Worm (Caenorhabditis elegans) whole organism, L4 larva: ENCODE results near the gene F17A2.16.

Source experiments
- R02D3.7 ChIP-seq: fragments of 150-350 bp; sonication (generic microtip); optimal IDR thresholded peaks from 3 replicates; lab custom pipeline; 2014; ENCODE audit warnings: missing biosample characterization, missing genetic modification characterization
- Y75B8A.6 ChIP-seq: fragments of 200-800 bp; sonication (Bioruptor generic); IDR thresholded peaks from 2 replicates; pipeline ENCODE4 v1.3.6; 2022; ENCODE audit warnings: missing genetic modification reagents, missing genetic modification characterization, missing compliant biosample characterization
- ama-1 ChIP-seq: fragments of 150-350 bp; optimal IDR thresholded peaks from 2 replicates; lab custom pipeline; 2014; ENCODE audit warnings: inconsistent platforms, mixed read lengths
- ctbp-1 ChIP-seq: fragments of 200-800 bp; sonication (Bioruptor generic); IDR thresholded peaks from 2 replicates; pipeline ENCODE4 v1.3.6; 2022; ENCODE audit warnings: missing genetic modification reagents, missing genetic modification characterization, missing compliant biosample characterization
- dmd-8 ChIP-seq: fragments of 200-800 bp; sonication (Bioruptor generic); IDR thresholded peaks from 2 replicates; pipeline ENCODE4 v1.3.6; 2022; ENCODE audit warnings: missing genetic modification characterization, missing compliant biosample characterization
- dve-1 ChIP-seq: sonication (generic microtip); optimal IDR thresholded peaks from 2 replicates; lab custom pipeline; 2017; ENCODE audit warnings: antibody characterized with exemption, mild to moderate bottlenecking, missing genetic modification characterization, missing compliant biosample characterization; ENCODE audit not compliant: insufficient read depth
- egl-43 ChIP-seq: fragments of 200-800 bp; sonication (Bioruptor generic); IDR thresholded peaks from 2 replicates; pipeline ENCODE4 v1.3.6; 2022; ENCODE audit warnings: missing genetic modification reagents, missing genetic modification characterization, missing compliant biosample characterization
- lin-39 ChIP-seq: fragments of 150-350 bp; optimal IDR thresholded peaks from 2 replicates; lab custom pipeline; 2014; ENCODE audit warnings: missing biosample characterization, missing genetic modification reagents, missing genetic modification characterization
- nhr-76 ChIP-seq: fragments of 150-350 bp; optimal IDR thresholded peaks from 2 replicates; lab custom pipeline; 2014; ENCODE audit warnings: missing biosample characterization, missing genetic modification characterization
- saeg-2 ChIP-seq: fragments of 200-800 bp; sonication (Bioruptor generic); IDR thresholded peaks from 2 replicates; pipeline ENCODE4 v1.3.6; 2022; ENCODE audit warnings: missing genetic modification reagents, missing genetic modification characterization, missing compliant biosample characterization
- zfp-2 ChIP-seq: sonication (generic microtip); optimal IDR thresholded peaks from 2 replicates; lab custom pipeline; 2016; ENCODE audit warnings: mild to moderate bottlenecking, missing genetic modification characterization, missing compliant biosample characterization

DNA sequence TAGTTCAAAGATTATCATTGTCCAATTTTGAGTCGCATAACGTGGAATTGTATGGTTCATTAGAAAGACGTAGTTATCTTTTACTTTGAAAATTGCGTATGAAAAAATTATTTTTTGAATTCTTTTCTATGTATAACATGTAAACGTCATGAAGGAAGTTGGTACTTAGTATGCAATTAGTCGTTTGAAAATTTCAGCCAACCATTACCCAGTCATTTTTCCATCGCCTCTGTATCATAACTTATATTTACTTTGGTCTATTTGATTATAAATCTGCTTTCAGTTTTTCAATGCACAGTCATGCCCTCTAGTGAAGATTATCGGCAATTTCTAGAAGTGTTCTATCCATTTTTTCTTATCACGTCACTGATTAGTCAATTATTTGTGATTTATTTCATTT is 18.2 kb downstream of the F17A2.16 start, which contains the start of gene srd-41:
- TF ChIP-seq Y75B8A.6 (GFP tag; lab: Robert Waterston, UW) = no peak
- TF ChIP-seq egl-43 (GFP tag; lab: Robert Waterston, UW) = no peak
- TF ChIP-seq nhr-76 (tag; lab: Kevin White, UChicago) = no peak
- TF ChIP-seq zfp-2 (tag; lab: Kevin White, UChicago) = no peak
- TF ChIP-seq lin-39 (tag; lab: Kevin White, UChicago) = no peak
- no peak for TF ChIP-seq ctbp-1
- TF ChIP-seq saeg-2 (GFP tag; lab: Robert Waterston, UW) = no peak
- no peak for TF ChIP-seq R02D3.7 (tag; lab: Kevin White, UChicago)
- TF ChIP-seq ama-1 (lab: Kevin White, UChicago) = no peak
- no peak for TF ChIP-seq dve-1 (tag; lab: Kevin White, UChicago)
- no peak for TF ChIP-seq dmd-8 (GFP tag; lab: Robert Waterston, UW)
